Worm (Caenorhabditis elegans) whole organism, L1 larva: ENCODE results near the gene C30A5.10.

ENCODE experiments used
- C16A3.4 ChIP-seq: fragments of 150-350 bp; optimal IDR thresholded peaks from 2 replicates; lab custom pipeline; 2014; ENCODE audit warnings: missing biosample characterization, missing genetic modification characterization
- C34B4.2 ChIP-seq: sonication (generic microtip); optimal IDR thresholded peaks from 2 replicates; lab custom pipeline; 2017; ENCODE audit warnings: mild to moderate bottlenecking, missing genetic modification characterization, missing compliant biosample characterization
- aha-1 ChIP-seq: fragments of 150-350 bp; optimal IDR thresholded peaks from 2 replicates; lab custom pipeline; 2014; ENCODE audit warnings: missing biosample characterization, missing genetic modification characterization
- alr-1 ChIP-seq: fragments of 200-800 bp; sonication (Bioruptor generic); optimal IDR thresholded peaks from 2 replicates; lab custom pipeline; 2018; ENCODE audit warnings: borderline replicate concordance, mild to moderate bottlenecking, missing genetic modification characterization, missing compliant biosample characterization
- aly-2 ChIP-seq: fragments of 150-350 bp; optimal IDR thresholded peaks from 2 replicates; lab custom pipeline; 2014; ENCODE audit warnings: missing biosample characterization, missing genetic modification characterization
- ama-1 ChIP-seq: fragments of 150-350 bp; optimal IDR thresholded peaks from 2 replicates; lab custom pipeline; 2014
- blmp-1 ChIP-seq: fragments of 150-350 bp; optimal IDR thresholded peaks from 2 replicates; lab custom pipeline; 2014; ENCODE audit warnings: missing biosample characterization, missing genetic modification characterization
- ceh-63 ChIP-seq: fragments of 200-800 bp; sonication (Bioruptor generic); optimal IDR thresholded peaks from 2 replicates; lab custom pipeline; 2018; ENCODE audit warnings: mild to moderate bottlenecking, missing genetic modification characterization, missing compliant biosample characterization
- ceh-8 ChIP-seq: fragments of 200-800 bp; sonication (Bioruptor generic); optimal IDR thresholded peaks from 2 replicates; lab custom pipeline; 2018; ENCODE audit warnings: mild to moderate bottlenecking, missing genetic modification characterization, moderate library complexity, missing compliant biosample characterization
- ceh-88 ChIP-seq: fragments of 200-800 bp; sonication (Bioruptor generic); IDR thresholded peaks from 2 replicates; pipeline ENCODE4 v1.3.6; 2022; ENCODE audit warnings: missing genetic modification characterization, missing compliant biosample characterization
- ceh-90 ChIP-seq: sonication (generic microtip); optimal IDR thresholded peaks from 2 replicates; lab custom pipeline; 2016; ENCODE audit warnings: missing genetic modification characterization, missing compliant biosample characterization
- ces-1 ChIP-seq: fragments of 150-350 bp; optimal IDR thresholded peaks from 2 replicates; lab custom pipeline; 2014; ENCODE audit warnings: missing biosample characterization, missing genetic modification reagents, missing genetic modification characterization
- dpl-1 ChIP-seq, 3 experiments: fragments of 150-350 bp in 2 of 3; sonication (generic microtip) in 1 of 3; optimal IDR thresholded peaks; 2 replicates each; lab custom pipeline; 2014 to 2017; ENCODE audit warnings: missing biosample characterization in 3 of 3, missing genetic modification characterization in 3 of 3, missing genetic modification reagents in 3 of 3
- efl-3 ChIP-seq: fragments of 200-800 bp; sonication (Bioruptor generic); optimal IDR thresholded peaks from 2 replicates; lab custom pipeline; 2018; ENCODE audit warnings: mild to moderate bottlenecking, missing genetic modification characterization, missing compliant biosample characterization
- egl-13 ChIP-seq: sonication (generic microtip); optimal IDR thresholded peaks from 2 replicates; lab custom pipeline; 2016; ENCODE audit warnings: missing genotype, missing genetic modification reagents, missing genetic modification characterization, missing compliant biosample characterization
- elt-2 ChIP-seq: sonication (generic microtip); optimal IDR thresholded peaks from 2 replicates; lab custom pipeline; 2016; ENCODE audit warnings: missing genetic modification characterization, mild to moderate bottlenecking, inconsistent platforms, missing compliant biosample characterization, missing genetic modification reagents
- fkh-4 ChIP-seq: sonication (generic microtip); optimal IDR thresholded peaks from 2 replicates; lab custom pipeline; 2016; ENCODE audit warnings: missing compliant biosample characterization, missing genetic modification characterization, borderline replicate concordance
- fkh-8 ChIP-seq: sonication (generic microtip); optimal IDR thresholded peaks from 2 replicates; lab custom pipeline; 2016; ENCODE audit warnings: mild to moderate bottlenecking, missing genetic modification characterization, missing compliant biosample characterization
- fos-1 ChIP-seq: fragments of 150-350 bp; optimal IDR thresholded peaks from 2 replicates; lab custom pipeline; 2014; ENCODE audit warnings: missing biosample characterization, missing genetic modification characterization
- grh-1 ChIP-seq: fragments of 200-800 bp; sonication (Bioruptor generic); IDR thresholded peaks from 2 replicates; pipeline ENCODE4 v1.3.6; 2022; ENCODE audit warnings: missing genetic modification reagents, missing genetic modification characterization, missing compliant biosample characterization
- hlh-17 ChIP-seq: fragments of 200-800 bp; sonication (Bioruptor generic); optimal IDR thresholded peaks from 2 replicates; lab custom pipeline; 2018; ENCODE audit warnings: missing genetic modification characterization, mild to moderate bottlenecking, missing compliant biosample characterization, moderate library complexity, borderline replicate concordance
- hpl-2 ChIP-seq: fragments of 150-350 bp; optimal IDR thresholded peaks from 2 replicates; lab custom pipeline; 2014; ENCODE audit warnings: missing biosample characterization, missing genetic modification reagents, missing genetic modification characterization
- jun-1 ChIP-seq: fragments of 150-350 bp; optimal IDR thresholded peaks from 2 replicates; lab custom pipeline; 2014; ENCODE audit warnings: missing biosample characterization, missing genetic modification reagents, missing genetic modification characterization
- lin-15B ChIP-seq: fragments of 150-350 bp; sonication (generic microtip); optimal IDR thresholded peaks from 3 replicates; lab custom pipeline; 2014; ENCODE audit warnings: missing biosample characterization, missing genetic modification characterization
- lin-35 ChIP-seq, 2 experiments: fragments of 150-350 bp; optimal IDR thresholded peaks; 2 replicates each; lab custom pipeline; 2014; ENCODE audit warnings: missing biosample characterization in 2 of 2, missing genetic modification characterization in 2 of 2, missing genetic modification reagents in 2 of 2
- lsy-2 ChIP-seq, 2 experiments: fragments of 150-350 bp; optimal IDR thresholded peaks; 2 replicates each; lab custom pipeline; 2014; ENCODE audit warnings: missing biosample characterization in 2 of 2, missing genetic modification characterization in 2 of 2
- mab-9 ChIP-seq: fragments of 200-800 bp; sonication (Bioruptor generic); IDR thresholded peaks from 2 replicates; pipeline ENCODE4 v1.3.6; 2022; ENCODE audit warnings: missing genetic modification reagents, missing genetic modification characterization, missing compliant biosample characterization
- nhr-11 ChIP-seq: fragments of 150-350 bp; optimal IDR thresholded peaks from 2 replicates; lab custom pipeline; 2014; ENCODE audit warnings: missing biosample characterization, missing genetic modification characterization
- nhr-12 ChIP-seq: sonication (generic microtip); optimal IDR thresholded peaks from 2 replicates; lab custom pipeline; 2017; ENCODE audit warnings: missing biosample characterization, missing genetic modification characterization
- nhr-19 ChIP-seq: fragments of 200-800 bp; sonication (Bioruptor generic); conservative IDR thresholded peaks from 2 replicates; pipeline ENCODE4 v1.3.6; 2022; ENCODE audit warnings: missing genetic modification characterization, missing compliant biosample characterization
- nhr-20 ChIP-seq: sonication (generic microtip); optimal IDR thresholded peaks from 2 replicates; lab custom pipeline; 2016; ENCODE audit warnings: mild to moderate bottlenecking, missing genetic modification characterization, missing compliant biosample characterization
- nhr-47 ChIP-seq: sonication (generic microtip); optimal IDR thresholded peaks from 2 replicates; lab custom pipeline; 2016; ENCODE audit warnings: mild to moderate bottlenecking, missing genetic modification characterization, moderate library complexity, missing compliant biosample characterization
- nhr-71 ChIP-seq: sonication (generic microtip); optimal IDR thresholded peaks from 2 replicates; lab custom pipeline; 2016; ENCODE audit warnings: mild to moderate bottlenecking, missing genetic modification characterization, moderate library complexity, missing compliant biosample characterization
- nhr-76 ChIP-seq: sonication (generic microtip); optimal IDR thresholded peaks from 2 replicates; lab custom pipeline; 2017; ENCODE audit warnings: missing biosample characterization, missing genetic modification characterization
- nhr-77 ChIP-seq: fragments of 150-350 bp; optimal IDR thresholded peaks from 2 replicates; lab custom pipeline; 2014; ENCODE audit warnings: missing biosample characterization, missing genetic modification characterization
- nhr-84 ChIP-seq: sonication (generic microtip); optimal IDR thresholded peaks from 2 replicates; lab custom pipeline; 2017; ENCODE audit warnings: missing biosample characterization, missing genetic modification characterization
- nhr-85 ChIP-seq: sonication (generic microtip); peaks from one replicate; lab custom pipeline; 2016; ENCODE audit warnings: missing genetic modification characterization, inconsistent platforms, missing compliant biosample characterization
- nhr-90 ChIP-seq: sonication (generic microtip); optimal IDR thresholded peaks from 2 replicates; lab custom pipeline; 2016; ENCODE audit warnings: mild to moderate bottlenecking, missing genetic modification characterization, missing compliant biosample characterization; ENCODE audit not compliant: poor library complexity
- pag-3 ChIP-seq: sonication (generic microtip); optimal IDR thresholded peaks from 2 replicates; lab custom pipeline; 2017; ENCODE audit warnings: missing genetic modification characterization, mild to moderate bottlenecking, missing compliant biosample characterization, antibody characterized with exemption, borderline replicate concordance; ENCODE audit not compliant: insufficient read depth
- pqm-1 ChIP-seq: sonication (generic microtip); optimal IDR thresholded peaks from 3 replicates; lab custom pipeline; 2017; ENCODE audit warnings: missing biosample characterization, missing genetic modification characterization
- rnt-1 ChIP-seq: sonication (generic microtip); optimal IDR thresholded peaks from 2 replicates; lab custom pipeline; 2016; ENCODE audit warnings: mild to moderate bottlenecking, missing genetic modification characterization, moderate library complexity, missing compliant biosample characterization
- sox-4 ChIP-seq: sonication (generic microtip); optimal IDR thresholded peaks from 2 replicates; lab custom pipeline; 2016; ENCODE audit warnings: missing genetic modification characterization, missing compliant biosample characterization
- sup-37 ChIP-seq: fragments of 200-800 bp; sonication (Bioruptor generic); optimal IDR thresholded peaks from 2 replicates; lab custom pipeline; 2018; ENCODE audit warnings: mild to moderate bottlenecking, missing genetic modification characterization, missing compliant biosample characterization
- swsn-7 ChIP-seq: sonication (generic microtip); optimal IDR thresholded peaks from 2 replicates; lab custom pipeline; 2016; ENCODE audit warnings: missing genetic modification characterization, missing compliant biosample characterization
- tbx-2 ChIP-seq: sonication (generic microtip); optimal IDR thresholded peaks from 2 replicates; lab custom pipeline; 2016; ENCODE audit warnings: missing genetic modification characterization, missing compliant biosample characterization
- unc-130 ChIP-seq: fragments of 150-350 bp; optimal IDR thresholded peaks from 2 replicates; lab custom pipeline; 2017; ENCODE audit warnings: missing biosample characterization, missing genetic modification characterization, inconsistent platforms
- unc-62 ChIP-seq: fragments of 150-350 bp; optimal IDR thresholded peaks from 2 replicates; lab custom pipeline; 2014; ENCODE audit warnings: missing biosample characterization, missing genetic modification reagents, missing genetic modification characterization
- unc-86 ChIP-seq: sonication (generic microtip); optimal IDR thresholded peaks from 2 replicates; lab custom pipeline; 2016; ENCODE audit warnings: missing genetic modification characterization, missing compliant biosample characterization
- unc-98 ChIP-seq: fragments of 200-800 bp; sonication (Bioruptor generic); IDR thresholded peaks from 2 replicates; pipeline ENCODE4 v1.3.6; 2022; ENCODE audit warnings: missing genetic modification characterization, missing compliant biosample characterization
- vab-15 ChIP-seq: sonication (generic microtip); optimal IDR thresholded peaks from 2 replicates; lab custom pipeline; 2017; ENCODE audit warnings: missing genotype, mild to moderate bottlenecking, missing genetic modification characterization, missing compliant biosample characterization
- xbp-1 ChIP-seq: sonication (generic microtip); optimal IDR thresholded peaks from 2 replicates; lab custom pipeline; 2016; ENCODE audit warnings: missing genetic modification characterization, missing compliant biosample characterization
- ztf-4 ChIP-seq: fragments of 150-350 bp; optimal IDR thresholded peaks from 2 replicates; lab custom pipeline; 2014; ENCODE audit warnings: missing biosample characterization, missing genetic modification characterization

Gene C30A5.10

DNA sequence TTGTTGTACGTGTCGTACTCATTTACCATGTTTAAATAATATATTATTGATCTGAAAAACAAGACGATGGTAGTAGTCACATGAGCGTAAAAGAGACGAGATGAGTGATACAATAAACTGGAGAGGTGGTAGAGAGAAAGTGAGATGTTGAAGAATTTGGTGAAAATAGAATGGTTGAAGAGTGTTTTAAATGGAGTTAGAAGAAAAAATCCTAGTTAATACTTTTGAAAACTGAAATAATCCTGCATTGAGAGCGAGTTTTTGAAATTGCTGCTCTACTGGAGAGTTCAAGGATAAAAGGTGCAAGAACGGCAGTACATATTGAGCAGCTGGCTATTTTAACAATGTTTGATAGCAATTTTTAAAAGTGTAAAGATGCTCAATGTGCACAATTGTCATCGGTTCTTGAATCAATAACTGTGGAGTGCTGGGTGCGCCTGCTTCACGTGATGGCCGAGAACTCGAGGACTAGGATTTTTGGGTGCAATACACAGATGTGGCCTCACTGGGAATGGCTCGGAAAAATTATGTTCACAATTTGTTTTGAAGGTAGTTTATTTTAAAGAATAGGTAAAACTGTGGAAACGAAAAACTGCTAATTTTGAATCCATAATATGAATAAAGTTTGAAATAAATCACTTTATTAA lies 51.4 kb downstream of the C30A5.10 start, which contains the start of gene atg-13 (continued):
- no peak for TF ChIP-seq C16A3.4
- TF ChIP-seq sup-37 (GFP tag; lab: Kevin White, UChicago): no peak
- no peak for TF ChIP-seq hlh-17 (GFP tag; lab: Kevin White, UChicago)
- no peak for TF ChIP-seq nhr-47
- no peak for TF ChIP-seq nhr-90 (tag; lab: Kevin White, UChicago)
- no peak for TF ChIP-seq unc-86 (tag; lab: Kevin White, UChicago)
- no peak for TF ChIP-seq pqm-1 (tag; lab: Kevin White, UChicago)
- no peak for TF ChIP-seq elt-2
- no peak for TF ChIP-seq grh-1 (GFP tag; lab: Robert Waterston, UW)
- TF ChIP-seq nhr-77 (tag; lab: Kevin White, UChicago): no peak
- peak; percentile 56 for TF ChIP-seq nhr-71 (tag; lab: Kevin White, UChicago)
- no peak for TF ChIP-seq mab-9 (GFP tag; lab: Robert Waterston, UW)
- TF ChIP-seq ces-1: no peak
- no peak for TF ChIP-seq unc-130 (tag; lab: Kevin White, UChicago)
- no peak for TF ChIP-seq hpl-2
- TF ChIP-seq ama-1: no peak
- no peak for TF ChIP-seq nhr-12 (tag; lab: Kevin White, UChicago)
- TF ChIP-seq vab-15 (tag; lab: Kevin White, UChicago): no peak
- TF ChIP-seq ceh-8 (GFP tag; lab: Kevin White, UChicago): no peak
- TF ChIP-seq aly-2: no peak
- no peak for TF ChIP-seq unc-62
- no peak for TF ChIP-seq fkh-4
- no peak for TF ChIP-seq ceh-63 (GFP tag; lab: Kevin White, UChicago)
- no peak for TF ChIP-seq swsn-7 (tag; lab: Kevin White, UChicago)
- TF ChIP-seq lin-35 (GFP tag; optimal IDR thresholded peaks at IDR 0.05; lab: Kevin White, UChicago): peak in 1 of 2 experiments; percentile 18
- no peak for TF ChIP-seq sox-4
- no peak for TF ChIP-seq nhr-20 (tag; lab: Kevin White, UChicago)
- no peak for TF ChIP-seq nhr-84 (tag; lab: Kevin White, UChicago)
- no peak for TF ChIP-seq lsy-2 (tag; optimal IDR thresholded peaks at IDR 0.05; lab: Kevin White, UChicago)
- TF ChIP-seq rnt-1 (tag; lab: Kevin White, UChicago): peak; percentile 2
- no peak for TF ChIP-seq jun-1 (tag; lab: Kevin White, UChicago)
- no peak for TF ChIP-seq ceh-88 (GFP tag; lab: Robert Waterston, UW)
- TF ChIP-seq ceh-90: no peak
- no peak for TF ChIP-seq C34B4.2 (tag; lab: Kevin White, UChicago)
- TF ChIP-seq alr-1 (tag; lab: Kevin White, UChicago): no peak
- no peak for TF ChIP-seq xbp-1
- TF ChIP-seq fkh-8 (tag; lab: Kevin White, UChicago): no peak
- TF ChIP-seq nhr-76 (tag; lab: Kevin White, UChicago): no peak
- TF ChIP-seq unc-98: no peak
- no peak for TF ChIP-seq ztf-4
- no peak for TF ChIP-seq efl-3
- no peak for TF ChIP-seq nhr-11 (tag; lab: Kevin White, UChicago)
- no peak for TF ChIP-seq nhr-85 (tag; lab: Kevin White, UChicago)
- TF ChIP-seq dpl-1 (GFP tag; optimal IDR thresholded peaks at IDR 0.05; lab: Kevin White, UChicago): peak in 1 of 3 experiments; percentile 15
- no peak for TF ChIP-seq tbx-2 (tag; lab: Kevin White, UChicago)
- no peak for TF ChIP-seq aha-1
- TF ChIP-seq blmp-1 (tag; lab: Kevin White, UChicago): peak; percentile 23
- no peak for TF ChIP-seq egl-13
- no peak for TF ChIP-seq fos-1 (tag; lab: Kevin White, UChicago)
- TF ChIP-seq nhr-19 (GFP tag; lab: Robert Waterston, UW): 0 out of 2 replicates have a peak, but pooled peaks have one; percentile 7
- no peak for TF ChIP-seq lin-15B (tag; lab: Kevin White, UChicago)
- TF ChIP-seq pag-3 (tag; lab: Kevin White, UChicago): no peak
